Fruit fly (Drosophila melanogaster) whole organism, embryonic: ENCODE results near the gene klar.
A peak's percentile ranks its signal among the peaks of the same experiment; 100 is the strongest.

Source experiments
- Ada2b ChIP-seq: fragments of 200-800 bp; sonication (Bioruptor generic); IDR thresholded peaks from 2 replicates; pipeline ENCODE4 v1.3.6; 2022; ENCODE audit warnings: missing biosample characterization, missing genetic modification characterization
- Blimp-1 ChIP-seq: fragments of 200-800 bp; sonication (Bioruptor generic); optimal IDR thresholded peaks from 3 replicates; lab custom pipeline; 2018; ENCODE audit warnings: missing biosample characterization, missing genetic modification characterization, mild to moderate bottlenecking, moderate library complexity, missing genetic modification reagents
- CG10654 ChIP-seq: fragments of 200-800 bp; sonication (Bioruptor generic); optimal IDR thresholded peaks from 2 replicates; lab custom pipeline; 2016; ENCODE audit warnings: missing biosample characterization, missing genetic modification characterization
- CG11504 ChIP-seq: fragments of 200-800 bp; sonication (Bioruptor generic); optimal IDR thresholded peaks from 3 replicates; lab custom pipeline; 2019; ENCODE audit warnings: missing biosample characterization, mild to moderate bottlenecking, missing genetic modification characterization, moderate library complexity
- CG12071 ChIP-seq: fragments of 200-800 bp; sonication (Bioruptor generic); optimal IDR thresholded peaks from 3 replicates; lab custom pipeline; 2018; ENCODE audit warnings: missing biosample characterization, mild to moderate bottlenecking, missing genetic modification characterization
- CG12219 ChIP-seq: fragments of 200-800 bp; sonication (Bioruptor generic); optimal IDR thresholded peaks from 3 replicates; lab custom pipeline; 2018; ENCODE audit warnings: missing biosample characterization, mild to moderate bottlenecking, missing genetic modification characterization
- CG12299 ChIP-seq: fragments of 200-800 bp; sonication (Bioruptor generic); optimal IDR thresholded peaks from 2 replicates; lab custom pipeline; 2018; ENCODE audit warnings: missing biosample characterization, mild to moderate bottlenecking, missing genetic modification characterization
- CG12769 ChIP-seq: fragments of 200-800 bp; sonication (Bioruptor generic); optimal IDR thresholded peaks from 2 replicates; lab custom pipeline; 2019; ENCODE audit warnings: missing biosample characterization, mild to moderate bottlenecking, missing genetic modification characterization, moderate library complexity
- CG14441 ChIP-seq: fragments of 200-800 bp; sonication (Bioruptor generic); IDR thresholded peaks from 2 replicates; pipeline ENCODE4 v1.3.6; 2022; ENCODE audit warnings: missing biosample characterization, missing genetic modification characterization
- CG14667 ChIP-seq: fragments of 200-800 bp; sonication (Bioruptor generic); IDR thresholded peaks from 2 replicates; pipeline ENCODE4 v1.3.6; 2022; ENCODE audit warnings: missing biosample characterization, missing genetic modification characterization
- CG15514 ChIP-seq: fragments of 200-800 bp; sonication (Bioruptor generic); optimal IDR thresholded peaks from 3 replicates; lab custom pipeline; 2017; ENCODE audit warnings: missing biosample characterization, missing genetic modification characterization, mild to moderate bottlenecking, moderate library complexity, missing genetic modification reagents
- CG15601 ChIP-seq: fragments of 200-800 bp; sonication (Bioruptor generic); optimal IDR thresholded peaks from 3 replicates; lab custom pipeline; 2019; ENCODE audit warnings: missing biosample characterization, mild to moderate bottlenecking, missing genetic modification characterization, moderate library complexity
- CG17328 ChIP-seq: fragments of 200-800 bp; sonication (Bioruptor generic); IDR thresholded peaks from 2 replicates; pipeline ENCODE4 v1.3.6; 2022; ENCODE audit warnings: missing biosample characterization, missing genetic modification characterization
- CG17568 ChIP-seq: fragments of 200-800 bp; sonication (Bioruptor generic); optimal IDR thresholded peaks from 2 replicates; lab custom pipeline; 2018; ENCODE audit warnings: missing biosample characterization, mild to moderate bottlenecking, missing genetic modification characterization, moderate library complexity
- CG2202 ChIP-seq: fragments of 200-800 bp; sonication (Bioruptor generic); optimal IDR thresholded peaks from 2 replicates; lab custom pipeline; 2018; ENCODE audit warnings: missing biosample characterization, mild to moderate bottlenecking, missing genetic modification characterization
- CG2875 ChIP-seq: fragments of 200-800 bp; sonication (Bioruptor generic); optimal IDR thresholded peaks from 2 replicates; lab custom pipeline; 2017; ENCODE audit warnings: missing biosample characterization, mild to moderate bottlenecking, missing genetic modification characterization, missing genetic modification reagents
- CG32767 ChIP-seq: fragments of 200-800 bp; sonication (Bioruptor generic); IDR thresholded peaks from 2 replicates; pipeline ENCODE4 v1.3.6; 2022; ENCODE audit warnings: missing biosample characterization, missing genetic modification characterization
- CG33557 ChIP-seq: fragments of 200-800 bp; sonication (Bioruptor generic); optimal IDR thresholded peaks from 2 replicates; lab custom pipeline; 2019; ENCODE audit warnings: missing biosample characterization, mild to moderate bottlenecking, missing genetic modification characterization, moderate library complexity
- CG3726 ChIP-seq: fragments of 200-800 bp; sonication (Bioruptor generic); IDR thresholded peaks from 3 replicates; pipeline ENCODE4, ENCODE4 v1.3.6; 2022; ENCODE audit warnings: missing biosample characterization, missing genetic modification characterization
- CG4360 ChIP-seq: fragments of 200-800 bp; sonication (Bioruptor generic); IDR thresholded peaks from 2 replicates; pipeline ENCODE4 v1.3.6; 2022; ENCODE audit warnings: missing biosample characterization, missing genetic modification characterization
- CG5180 ChIP-seq: fragments of 200-800 bp; sonication (Bioruptor generic); optimal IDR thresholded peaks from 3 replicates; lab custom pipeline; 2017; ENCODE audit warnings: missing biosample characterization, missing genetic modification characterization, mild to moderate bottlenecking, moderate library complexity, missing genetic modification reagents
- CG6689 ChIP-seq: fragments of 200-800 bp; sonication (Bioruptor generic); IDR thresholded peaks from 2 replicates; pipeline ENCODE4 v1.3.6; 2022; ENCODE audit warnings: missing biosample characterization, missing genetic modification characterization
- CG6813 ChIP-seq: fragments of 200-800 bp; sonication (Bioruptor generic); optimal IDR thresholded peaks from 2 replicates; lab custom pipeline; 2017; ENCODE audit warnings: missing biosample characterization, missing genetic modification characterization, mild to moderate bottlenecking, moderate library complexity, missing genetic modification reagents
- CG6854 ChIP-seq: fragments of 200-800 bp; sonication (Bioruptor generic); optimal IDR thresholded peaks from 3 replicates; lab custom pipeline; 2017; ENCODE audit warnings: missing biosample characterization, mild to moderate bottlenecking, missing genetic modification characterization
- CG7556 ChIP-seq: fragments of 200-800 bp; sonication (Bioruptor generic); optimal IDR thresholded peaks from 2 replicates; lab custom pipeline; 2017; ENCODE audit warnings: missing biosample characterization, mild to moderate bottlenecking, missing genetic modification characterization
- D ChIP-seq, 2 experiments: fragments of 200-800 bp in 1 of 2; fragments of >200 bp in 1 of 2; sonication (Bioruptor generic) in 1 of 2; optimal IDR thresholded peaks; 2 replicates in 1 of 2; 3 replicates in 1 of 2; lab custom pipeline; 2017; ENCODE audit warnings: mild to moderate bottlenecking in 1 of 2, missing biosample characterization in 1 of 2, missing genetic modification characterization in 1 of 2, missing genetic modification reagents in 1 of 2
- Deaf1 ChIP-seq: fragments of 200-800 bp; optimal IDR thresholded peaks from 3 replicates; lab custom pipeline; 2019; ENCODE audit warnings: missing biosample characterization, mild to moderate bottlenecking, missing genetic modification characterization, moderate library complexity
- Dp ChIP-seq: fragments of 200-800 bp; sonication (Bioruptor generic); optimal IDR thresholded peaks from 2 replicates; lab custom pipeline; 2018; ENCODE audit warnings: missing biosample characterization, mild to moderate bottlenecking, missing genetic modification characterization, moderate library complexity
- GATAe ChIP-seq: fragments of 200-800 bp; sonication (Bioruptor generic); conservative IDR thresholded peaks from 2 replicates; pipeline ENCODE4 v1.3.6; 2022; ENCODE audit warnings: missing biosample characterization, missing genetic modification characterization
- Hr51 ChIP-seq, 2 experiments: fragments of 200-800 bp; sonication (Bioruptor generic); optimal IDR thresholded peaks; 2 replicates in 1 of 2; 3 replicates in 1 of 2; lab custom pipeline; 2016 to 2018; ENCODE audit warnings: missing biosample characterization in 2 of 2, missing genetic modification characterization in 2 of 2, mild to moderate bottlenecking in 1 of 2, moderate library complexity in 1 of 2
- Lhr ChIP-seq: fragments of 200-800 bp; sonication (Bioruptor generic); optimal IDR thresholded peaks from 3 replicates; lab custom pipeline; 2017; ENCODE audit warnings: mild to moderate bottlenecking, missing biosample characterization, missing genetic modification reagents, missing genetic modification characterization
- Meics ChIP-seq: fragments of 200-800 bp; sonication (Bioruptor generic); optimal IDR thresholded peaks from 2 replicates; lab custom pipeline; 2017; ENCODE audit warnings: missing biosample characterization, mild to moderate bottlenecking, missing genetic modification characterization
- Nf-YA ChIP-seq: fragments of 200-800 bp; sonication (Bioruptor generic); IDR thresholded peaks from 2 replicates; pipeline ENCODE4 v1.3.6; 2022; ENCODE audit warnings: missing biosample characterization, missing genetic modification characterization
- Optix ChIP-seq: fragments of 200-800 bp; sonication (Bioruptor generic); IDR thresholded peaks from 3 replicates; pipeline ENCODE4 v1.3.6; 2022; ENCODE audit warnings: missing biosample characterization, missing genetic modification characterization
- Sry-β ChIP-seq: fragments of 200-800 bp; sonication (Bioruptor generic); optimal IDR thresholded peaks from 2 replicates; lab custom pipeline; 2018; ENCODE audit warnings: missing biosample characterization, mild to moderate bottlenecking, missing genetic modification characterization, moderate library complexity
- Taf1 ChIP-seq: fragments of 200-800 bp; sonication (Bioruptor generic); IDR thresholded peaks from 2 replicates; pipeline ENCODE4 v1.3.6; 2022; ENCODE audit warnings: missing biosample characterization, missing genetic modification characterization
- ara ChIP-seq: fragments of 200-800 bp; sonication (Bioruptor generic); IDR thresholded peaks from 2 replicates; pipeline ENCODE4 v1.3.6; 2022; ENCODE audit warnings: missing biosample characterization, missing genetic modification characterization
- dysf ChIP-seq: fragments of 200-800 bp; sonication (Bioruptor generic); IDR thresholded peaks from 3 replicates; pipeline ENCODE4 v1.3.6; 2022; ENCODE audit warnings: missing biosample characterization, missing genetic modification characterization
- insv ChIP-seq, 2 experiments: fragments of 200-800 bp; sonication (Bioruptor generic); optimal IDR thresholded peaks; 3 replicates each; lab custom pipeline; 2016 to 2018; ENCODE audit warnings: missing biosample characterization in 2 of 2, missing genetic modification characterization in 2 of 2
- org-1 ChIP-seq: fragments of 200-800 bp; sonication (Bioruptor generic); optimal IDR thresholded peaks from 2 replicates; lab custom pipeline; 2017; ENCODE audit warnings: missing biosample characterization, missing genetic modification characterization
- pb ChIP-seq: fragments of 200-800 bp; sonication (Bioruptor generic); optimal IDR thresholded peaks from 3 replicates; lab custom pipeline; 2016; ENCODE audit warnings: missing biosample characterization, missing genetic modification characterization
- pum ChIP-seq: fragments of 200-800 bp; sonication (Bioruptor generic); optimal IDR thresholded peaks from 2 replicates; lab custom pipeline; 2016; ENCODE audit warnings: missing biosample characterization, missing genetic modification characterization
- ranshi ChIP-seq: fragments of 200-800 bp; sonication (Bioruptor generic); IDR thresholded peaks from 2 replicates; pipeline ENCODE4 v1.3.6; 2022; ENCODE audit warnings: missing biosample characterization, missing genetic modification characterization
- rib ChIP-seq: fragments of 200-800 bp; sonication (Bioruptor generic); IDR thresholded peaks from 2 replicates; pipeline ENCODE4 v1.3.6; 2022; ENCODE audit warnings: missing biosample characterization, missing genetic modification characterization
- sd ChIP-seq: fragments of 200-800 bp; sonication (Bioruptor generic); optimal IDR thresholded peaks from 3 replicates; lab custom pipeline; 2018; ENCODE audit warnings: missing biosample characterization, mild to moderate bottlenecking, missing genetic modification characterization, moderate library complexity
- sens ChIP-seq: fragments of 200-800 bp; sonication (Bioruptor generic); peaks from one replicate; lab custom pipeline; 2016; ENCODE audit warnings: missing biosample characterization, missing genetic modification characterization
- sens-2 ChIP-seq: fragments of 200-800 bp; sonication (Bioruptor generic); IDR thresholded peaks from 2 replicates; pipeline ENCODE4 v1.3.6; 2022; ENCODE audit warnings: missing biosample characterization, missing genetic modification characterization
- vfl ChIP-seq: fragments of 200-800 bp; sonication (Bioruptor generic); optimal IDR thresholded peaks from 2 replicates; lab custom pipeline; 2016; ENCODE audit warnings: missing biosample characterization, missing genetic modification characterization
- yki ChIP-seq: fragments of >200 bp; optimal IDR thresholded peaks from 3 replicates; lab custom pipeline; 2018

The klar gene

dm6 chr3L:440249-440648 is 100.2 kb downstream of the klar start (continued):
- peak; percentile 20 for TF ChIP-seq CG7556 (GFP tag; lab: Kevin White, UChicago)
- TF ChIP-seq CG12299, result peak; percentile 82
- TF ChIP-seq CG17568 (GFP tag; lab: Kevin White, UChicago), result peak; percentile 75
- TF ChIP-seq CG12769 (tag; lab: Kevin White, UChicago), result peak; percentile 83
- peak; percentile 60 for TF ChIP-seq CG32767 (GFP tag; lab: Robert Waterston, UW)
- TF ChIP-seq insv (GFP tag; optimal IDR thresholded peaks at IDR 0.05; lab: Kevin White, UChicago), result peak in 1 of 2 experiments; percentile 15
- peak; percentile 36; the same call in 1 of the 2 replicates for TF ChIP-seq CG6689 (GFP tag; lab: Robert Waterston, UW)
- TF ChIP-seq Lhr, result peak; percentile 26
- no peak; the same call in 2 of the 3 replicates for TF ChIP-seq Optix (GFP tag; lab: Robert Waterston, UW)
- peak; percentile 56 for TF ChIP-seq CG2202
- no peak for TF ChIP-seq D (optimal IDR thresholded peaks at IDR 0.05; lab: Kevin White, UChicago)
- TF ChIP-seq D (GFP tag; optimal IDR thresholded peaks at IDR 0.05; lab: Kevin White, UChicago), result peak; percentile 31
- TF ChIP-seq Deaf1, result peak; percentile 44
- peak; percentile 52 for TF ChIP-seq CG2875
- peak; percentile 58 for TF ChIP-seq CG6854 (GFP tag; lab: Kevin White, UChicago)
- TF ChIP-seq yki (lab: Kevin White, UChicago), result no peak
- TF ChIP-seq sens-2 (GFP tag; lab: Robert Waterston, UW), result 0 out of 2 replicates have a peak, but pooled peaks have one; percentile 29
- TF ChIP-seq CG14441, result 0 out of 2 replicates have a peak, but pooled peaks have one; percentile 14
- TF ChIP-seq CG15601 (tag; lab: Kevin White, UChicago), result peak; percentile 84
- peak; percentile 50 for TF ChIP-seq Meics (GFP tag; lab: Kevin White, UChicago)
- TF ChIP-seq sens (GFP tag; lab: Kevin White, UChicago), result peak; percentile 84
- no peak for TF ChIP-seq CG14667 (GFP tag; lab: Robert Waterston, UW)
- no peak for TF ChIP-seq Taf1 (GFP tag; lab: Robert Waterston, UW)
- TF ChIP-seq pum, result no peak
- peak; percentile 55 for TF ChIP-seq org-1 (GFP tag; lab: Kevin White, UChicago)
- peak; percentile 42 for TF ChIP-seq CG11504
- TF ChIP-seq CG5180, result peak; percentile 78
- TF ChIP-seq CG3726 (GFP tag; lab: Robert Waterston, UW), result no peak; the same call in 2 of the 3 replicates
- peak; percentile 45; the same call in 1 of the 2 replicates for TF ChIP-seq CG4360 (GFP tag; lab: Robert Waterston, UW)
- peak; percentile 35 for TF ChIP-seq Sry-β
- TF ChIP-seq CG12219 (GFP tag; lab: Kevin White, UChicago), result peak; percentile 66
- peak; percentile 27 for TF ChIP-seq pb (GFP tag; lab: Kevin White, UChicago)
- TF ChIP-seq Hr51 (GFP tag; optimal IDR thresholded peaks at IDR 0.05; lab: Kevin White, UChicago), result peak in 1 of 2 experiments; percentile 17
- TF ChIP-seq CG10654, result peak; percentile 19
- peak; percentile 49 for TF ChIP-seq CG33557
- TF ChIP-seq Ada2b (GFP tag; lab: Robert Waterston, UW), result no peak
- peak; percentile 1 for TF ChIP-seq sd (tag; lab: Kevin White, UChicago)
- TF ChIP-seq ranshi (GFP tag; lab: Robert Waterston, UW), result peak; percentile 43; the same call in 1 of the 2 replicates
- peak; percentile 48 for TF ChIP-seq CG15514 (GFP tag; lab: Kevin White, UChicago)
- no peak; the same call in 1 of the 2 replicates for TF ChIP-seq ara (GFP tag; lab: Robert Waterston, UW)
- TF ChIP-seq Nf-YA (GFP tag; lab: Robert Waterston, UW), result peak; percentile 64
- TF ChIP-seq dysf, result peak; percentile 54; the same call in 2 of the 3 replicates
- peak; percentile 71 for TF ChIP-seq rib
- TF ChIP-seq GATAe, result no peak
- peak; percentile 84 for TF ChIP-seq CG6813 (GFP tag; lab: Kevin White, UChicago)
- no peak for TF ChIP-seq vfl (GFP tag; lab: Kevin White, UChicago)
- TF ChIP-seq Blimp-1, result peak; percentile 57
- TF ChIP-seq Dp (GFP tag; lab: Kevin White, UChicago), result no peak
- peak; percentile 90 for TF ChIP-seq CG12071 (GFP tag; lab: Kevin White, UChicago)
- peak; percentile 50 for TF ChIP-seq CG17328 (GFP tag; lab: Robert Waterston, UW)
